Worm (Caenorhabditis elegans) whole organism, mixed stage, embryonic: Measurements from ENCODE around the gene str-112.

Experiments
- bed-3 ChIP-seq: fragments of 200-800 bp; sonication (Bioruptor generic); optimal IDR thresholded peaks from 3 replicates; lab custom pipeline; 2018; ENCODE audit warnings: mild to moderate bottlenecking, missing genetic modification characterization, moderate library complexity, missing compliant biosample characterization
- ces-1 ChIP-seq: fragments of 150-350 bp; optimal IDR thresholded peaks from 2 replicates; lab custom pipeline; 2014; ENCODE audit warnings: missing biosample characterization, missing genetic modification reagents, missing genetic modification characterization
- elt-1 ChIP-seq: sonication (generic microtip); optimal IDR thresholded peaks from 2 replicates; lab custom pipeline; 2017; ENCODE audit warnings: missing genetic modification characterization, mild to moderate bottlenecking, missing compliant biosample characterization, antibody characterized with exemption, moderate library complexity, borderline replicate concordance; ENCODE audit not compliant: insufficient read depth
- elt-3 ChIP-seq: fragments of 150-350 bp; optimal IDR thresholded peaks from 2 replicates; lab custom pipeline; 2014; ENCODE audit warnings: missing biosample characterization, missing genetic modification characterization
- lsy-2 ChIP-seq: fragments of 150-350 bp; optimal IDR thresholded peaks from 2 replicates; lab custom pipeline; 2014; ENCODE audit warnings: missing biosample characterization, missing genetic modification characterization
- mls-2 ChIP-seq: sonication (generic microtip); optimal IDR thresholded peaks from 2 replicates; lab custom pipeline; 2016; ENCODE audit warnings: mild to moderate bottlenecking, missing genetic modification characterization, moderate library complexity, missing compliant biosample characterization
- nhr-12 ChIP-seq: fragments of 150-350 bp; optimal IDR thresholded peaks from 2 replicates; lab custom pipeline; 2014; ENCODE audit warnings: missing biosample characterization, missing genetic modification characterization
- nhr-28 ChIP-seq: fragments of 150-350 bp; optimal IDR thresholded peaks from 2 replicates; lab custom pipeline; 2014; ENCODE audit warnings: missing biosample characterization, missing genetic modification characterization
- nhr-76 ChIP-seq: sonication (generic microtip); optimal IDR thresholded peaks from 2 replicates; lab custom pipeline; 2017; ENCODE audit warnings: missing biosample characterization, missing genetic modification characterization
- snpc-4 ChIP-seq: fragments of 150-350 bp; optimal IDR thresholded peaks from 2 replicates; lab custom pipeline; 2014; ENCODE audit warnings: missing biosample characterization, missing genetic modification characterization
- unc-120 ChIP-seq: sonication (generic microtip); optimal IDR thresholded peaks from 2 replicates; lab custom pipeline; 2017; ENCODE audit warnings: missing genetic modification characterization, missing compliant biosample characterization; ENCODE audit not compliant: poor library complexity, severe bottlenecking
- unc-62 ChIP-seq: fragments of 150-350 bp; optimal IDR thresholded peaks from 2 replicates; lab custom pipeline; 2014; ENCODE audit warnings: missing biosample characterization, missing genetic modification reagents, missing genetic modification characterization
- zip-8 ChIP-seq: fragments of 150-350 bp; optimal IDR thresholded peaks from 2 replicates; lab custom pipeline; 2014; ENCODE audit warnings: missing biosample characterization, missing genetic modification characterization
- ztf-11 ChIP-seq: fragments of 150-350 bp; optimal IDR thresholded peaks from 2 replicates; lab custom pipeline; 2014; ENCODE audit warnings: missing biosample characterization, missing genetic modification characterization

DNA sequence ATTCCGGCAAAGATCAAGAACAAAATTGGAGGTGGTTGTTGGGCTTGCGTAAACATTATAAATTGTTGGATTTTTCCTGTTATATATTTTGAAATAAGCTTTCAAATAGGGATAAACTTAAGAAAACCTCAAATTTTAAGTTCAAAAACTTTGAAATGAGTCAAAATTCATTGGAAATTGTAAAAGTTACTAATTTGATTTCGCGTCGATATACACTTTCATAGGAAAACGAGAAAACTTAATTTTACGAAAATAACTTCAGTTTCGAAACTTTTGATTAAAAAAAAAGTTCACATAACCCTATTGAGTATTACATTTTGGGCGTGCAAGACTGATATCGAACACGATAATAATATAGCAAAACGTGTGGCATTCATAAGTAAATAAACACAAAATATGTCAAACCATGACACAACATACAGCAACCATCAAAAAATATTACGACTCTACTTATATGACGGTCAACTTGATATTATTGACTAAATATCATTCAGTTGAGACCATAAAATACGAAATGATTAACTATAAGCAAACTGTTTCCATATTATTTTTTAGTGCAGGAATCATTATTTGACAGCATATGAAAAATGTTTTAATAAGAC, 42.0 kb downstream of the str-112 start:
- TF ChIP-seq bed-3 (GFP tag; lab: Kevin White, UChicago) = no peak
- TF ChIP-seq lsy-2 (tag; lab: Kevin White, UChicago) = no peak
- TF ChIP-seq elt-3 (tag; lab: Kevin White, UChicago) = no peak
- no peak for TF ChIP-seq zip-8 (tag; lab: Kevin White, UChicago)
- TF ChIP-seq unc-120 (tag; lab: Kevin White, UChicago) = no peak
- TF ChIP-seq elt-1 = no peak
- TF ChIP-seq nhr-12 (tag; lab: Kevin White, UChicago) = no peak
- TF ChIP-seq nhr-28 (tag; lab: Kevin White, UChicago) = no peak
- TF ChIP-seq nhr-76 (tag; lab: Kevin White, UChicago) = no peak
- no peak for TF ChIP-seq ztf-11 (tag; lab: Kevin White, UChicago)
- TF ChIP-seq unc-62 (GFP tag; lab: Kevin White, UChicago) = no peak
- TF ChIP-seq ces-1 (GFP tag; lab: Kevin White, UChicago) = no peak
- TF ChIP-seq snpc-4 (tag; lab: Kevin White, UChicago) = no peak
- TF ChIP-seq mls-2 (tag; lab: Kevin White, UChicago) = no peak
